Fruit fly (Drosophila melanogaster) Kc167 (cell line): ENCODE results near the gene CG4017.

Experiments
- h ChIP-seq: fragments of >200 bp; optimal IDR thresholded peaks from 3 replicates; lab custom pipeline; 2018; ENCODE audit warnings: missing external identifiers
- psq ChIP-seq: fragments of >200 bp; optimal IDR thresholded peaks from 2 replicates; lab custom pipeline; 2017; ENCODE audit warnings: missing external identifiers

- TF ChIP-seq h (no peak), psq (no peak)
These were observed 3.5 kb upstream of the CG4017 start, which contains the start of the genes Taf11 and und for dm6 chr2L:9763212-9763869.
